Fruit fly (Drosophila melanogaster): ENCODE measurements around the gene her.

DNA sequence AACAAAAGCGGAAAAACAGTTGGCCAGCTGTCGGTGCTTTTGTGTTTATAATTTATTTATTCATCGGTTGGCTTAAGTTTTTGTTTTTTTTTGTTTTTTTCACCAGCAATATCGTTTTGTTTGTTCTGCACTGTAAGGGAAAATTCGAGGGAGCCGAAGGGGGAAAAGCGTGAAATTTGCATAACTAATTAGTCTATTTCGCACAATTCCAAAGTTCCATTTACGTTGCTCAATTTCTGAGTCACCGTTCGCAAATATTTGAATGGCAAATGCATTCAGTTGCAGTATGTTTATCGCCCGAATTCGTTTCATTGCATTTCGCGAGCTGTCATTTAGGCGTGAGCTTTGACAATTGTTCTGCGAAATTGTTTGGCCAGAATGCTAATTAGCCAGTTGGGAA lies 23.4 kb upstream of the her start:
- TF ChIP-seq CG8478 (optimal IDR thresholded peaks at IDR 0.05) (no peak), CTCF (optimal IDR thresholded peaks at IDR 0.05) (no peak)

Measured in S2 (cell line).